Worm (Caenorhabditis elegans) whole organism, L1 larva: ENCODE measurements around the gene ric-7.
"Not testable (repeated sequence)": the region's sequence is repeated elsewhere in the genome, so short reads cannot be mapped to it uniquely, and the experiment has no call there.

Experiments
- C16A3.4 ChIP-seq: fragments of 150-350 bp; optimal IDR thresholded peaks from 2 replicates; lab custom pipeline; 2014; ENCODE audit warnings: missing biosample characterization, missing genetic modification characterization
- ceh-82 ChIP-seq, 3 experiments: fragments of 150-350 bp in 1 of 3; sonication (generic microtip) in 2 of 3; optimal IDR thresholded peaks; 2 replicates each; lab custom pipeline; 2014 to 2017; ENCODE audit warnings: missing biosample characterization in 3 of 3, missing genetic modification characterization in 3 of 3
- ceh-88 ChIP-seq: fragments of 200-800 bp; sonication (Bioruptor generic); IDR thresholded peaks from 2 replicates; pipeline ENCODE4 v1.3.6; 2022; ENCODE audit warnings: missing genetic modification characterization, missing compliant biosample characterization
- dpl-1 ChIP-seq, 3 experiments: fragments of 150-350 bp in 2 of 3; sonication (generic microtip) in 1 of 3; optimal IDR thresholded peaks; 2 replicates each; lab custom pipeline; 2014 to 2017; ENCODE audit warnings: missing biosample characterization in 3 of 3, missing genetic modification characterization in 3 of 3, missing genetic modification reagents in 3 of 3
- dsc-1 ChIP-seq: sonication (generic microtip); optimal IDR thresholded peaks from 2 replicates; lab custom pipeline; 2016; ENCODE audit warnings: mild to moderate bottlenecking, missing genetic modification characterization, missing compliant biosample characterization
- efl-1 ChIP-seq, 4 experiments: fragments of 150-350 bp; optimal IDR thresholded peaks in 3 of 4; peaks in 1 of 4; 1 replicate in 1 of 4; 2 replicates in 3 of 4; lab custom pipeline; 2014; ENCODE audit warnings: missing biosample characterization in 2 of 4, missing genetic modification characterization in 2 of 4, missing genetic modification reagents in 2 of 4
- egl-13 ChIP-seq: sonication (generic microtip); optimal IDR thresholded peaks from 2 replicates; lab custom pipeline; 2016; ENCODE audit warnings: missing genotype, missing genetic modification reagents, missing genetic modification characterization, missing compliant biosample characterization
- egl-27 ChIP-seq, 2 experiments: fragments of 150-350 bp in 1 of 2; sonication (generic microtip); optimal IDR thresholded peaks; 3 replicates each; lab custom pipeline; 2017 to 2018; ENCODE audit warnings: missing biosample characterization in 2 of 2, missing genetic modification characterization in 2 of 2, missing genetic modification reagents in 2 of 2
- elt-2 ChIP-seq: sonication (generic microtip); optimal IDR thresholded peaks from 2 replicates; lab custom pipeline; 2016; ENCODE audit warnings: missing genetic modification characterization, mild to moderate bottlenecking, inconsistent platforms, missing compliant biosample characterization, missing genetic modification reagents
- elt-3 ChIP-seq, 6 experiments: fragments of 150-350 bp in 1 of 6; sonication (generic microtip); optimal IDR thresholded peaks; 2 replicates each; lab custom pipeline; 2017 to 2018; ENCODE audit warnings: missing biosample characterization in 6 of 6, missing genetic modification characterization in 6 of 6, inconsistent platforms in 1 of 6
- fkh-8 ChIP-seq: sonication (generic microtip); optimal IDR thresholded peaks from 2 replicates; lab custom pipeline; 2016; ENCODE audit warnings: mild to moderate bottlenecking, missing genetic modification characterization, missing compliant biosample characterization
- grh-1 ChIP-seq: fragments of 200-800 bp; sonication (Bioruptor generic); IDR thresholded peaks from 2 replicates; pipeline ENCODE4 v1.3.6; 2022; ENCODE audit warnings: missing genetic modification reagents, missing genetic modification characterization, missing compliant biosample characterization
- hlh-17 ChIP-seq: fragments of 200-800 bp; sonication (Bioruptor generic); optimal IDR thresholded peaks from 2 replicates; lab custom pipeline; 2018; ENCODE audit warnings: missing genetic modification characterization, mild to moderate bottlenecking, missing compliant biosample characterization, moderate library complexity, borderline replicate concordance
- hlh-4 ChIP-seq: sonication (generic microtip); optimal IDR thresholded peaks from 2 replicates; lab custom pipeline; 2016; ENCODE audit warnings: mild to moderate bottlenecking, missing genetic modification characterization, missing compliant biosample characterization
- hpl-2 ChIP-seq: fragments of 150-350 bp; optimal IDR thresholded peaks from 2 replicates; lab custom pipeline; 2014; ENCODE audit warnings: missing biosample characterization, missing genetic modification reagents, missing genetic modification characterization
- isw-1 ChIP-seq: fragments of 200-800 bp; sonication (Bioruptor generic); IDR thresholded peaks from 2 replicates; pipeline ENCODE4 v1.3.6; 2022; ENCODE audit warnings: missing genetic modification characterization, missing compliant biosample characterization
- jun-1 ChIP-seq: fragments of 150-350 bp; optimal IDR thresholded peaks from 2 replicates; lab custom pipeline; 2014; ENCODE audit warnings: missing biosample characterization, missing genetic modification reagents, missing genetic modification characterization
- lin-14 ChIP-seq: fragments of 200-800 bp; sonication (Bioruptor generic); optimal IDR thresholded peaks from 2 replicates; lab custom pipeline; 2018; ENCODE audit warnings: mild to moderate bottlenecking, missing genetic modification characterization, moderate library complexity, missing compliant biosample characterization
- lin-35 ChIP-seq, 2 experiments: fragments of 150-350 bp; optimal IDR thresholded peaks; 2 replicates each; lab custom pipeline; 2014; ENCODE audit warnings: missing biosample characterization in 2 of 2, missing genetic modification characterization in 2 of 2, missing genetic modification reagents in 2 of 2
- lir-3 ChIP-seq: sonication (generic microtip); optimal IDR thresholded peaks from 2 replicates; lab custom pipeline; 2016; ENCODE audit warnings: mild to moderate bottlenecking, missing genetic modification characterization, moderate library complexity, missing compliant biosample characterization; ENCODE audit not compliant: poor library complexity
- mab-9 ChIP-seq: fragments of 200-800 bp; sonication (Bioruptor generic); IDR thresholded peaks from 2 replicates; pipeline ENCODE4 v1.3.6; 2022; ENCODE audit warnings: missing genetic modification reagents, missing genetic modification characterization, missing compliant biosample characterization
- mdl-1 ChIP-seq, 2 experiments: fragments of 150-350 bp; optimal IDR thresholded peaks; 2 replicates each; lab custom pipeline; 2014 to 2017; ENCODE audit warnings: missing biosample characterization in 2 of 2, missing genetic modification characterization in 2 of 2, inconsistent platforms in 1 of 2
- mep-1 ChIP-seq: fragments of 150-350 bp; optimal IDR thresholded peaks from 2 replicates; lab custom pipeline; 2014; ENCODE audit warnings: missing biosample characterization, missing genetic modification characterization
- nhr-19 ChIP-seq: fragments of 200-800 bp; sonication (Bioruptor generic); conservative IDR thresholded peaks from 2 replicates; pipeline ENCODE4 v1.3.6; 2022; ENCODE audit warnings: missing genetic modification characterization, missing compliant biosample characterization
- nhr-20 ChIP-seq: sonication (generic microtip); optimal IDR thresholded peaks from 2 replicates; lab custom pipeline; 2016; ENCODE audit warnings: mild to moderate bottlenecking, missing genetic modification characterization, missing compliant biosample characterization
- nhr-47 ChIP-seq: sonication (generic microtip); optimal IDR thresholded peaks from 2 replicates; lab custom pipeline; 2016; ENCODE audit warnings: mild to moderate bottlenecking, missing genetic modification characterization, moderate library complexity, missing compliant biosample characterization
- nhr-71 ChIP-seq: sonication (generic microtip); optimal IDR thresholded peaks from 2 replicates; lab custom pipeline; 2016; ENCODE audit warnings: mild to moderate bottlenecking, missing genetic modification characterization, moderate library complexity, missing compliant biosample characterization
- nhr-76 ChIP-seq: sonication (generic microtip); optimal IDR thresholded peaks from 2 replicates; lab custom pipeline; 2017; ENCODE audit warnings: missing biosample characterization, missing genetic modification characterization
- nhr-85 ChIP-seq: sonication (generic microtip); peaks from one replicate; lab custom pipeline; 2016; ENCODE audit warnings: missing genetic modification characterization, inconsistent platforms, missing compliant biosample characterization
- nhr-90 ChIP-seq: sonication (generic microtip); optimal IDR thresholded peaks from 2 replicates; lab custom pipeline; 2016; ENCODE audit warnings: mild to moderate bottlenecking, missing genetic modification characterization, missing compliant biosample characterization; ENCODE audit not compliant: poor library complexity
- pax-3 ChIP-seq: fragments of 200-800 bp; sonication (Bioruptor generic); optimal IDR thresholded peaks from 2 replicates; lab custom pipeline; 2018; ENCODE audit warnings: mild to moderate bottlenecking, missing genetic modification characterization, moderate library complexity, missing compliant biosample characterization
- rnt-1 ChIP-seq: sonication (generic microtip); optimal IDR thresholded peaks from 2 replicates; lab custom pipeline; 2016; ENCODE audit warnings: mild to moderate bottlenecking, missing genetic modification characterization, moderate library complexity, missing compliant biosample characterization
- snpc-4 ChIP-seq: fragments of 150-350 bp; optimal IDR thresholded peaks from 2 replicates; lab custom pipeline; 2014; ENCODE audit warnings: missing biosample characterization, missing genetic modification characterization
- snu-23 ChIP-seq: sonication (generic microtip); optimal IDR thresholded peaks from 2 replicates; lab custom pipeline; 2016; ENCODE audit warnings: missing genetic modification characterization, missing compliant biosample characterization
- sox-4 ChIP-seq: sonication (generic microtip); optimal IDR thresholded peaks from 2 replicates; lab custom pipeline; 2016; ENCODE audit warnings: missing genetic modification characterization, missing compliant biosample characterization
- sptf-1 ChIP-seq: fragments of 150-350 bp; optimal IDR thresholded peaks from 2 replicates; lab custom pipeline; 2014; ENCODE audit warnings: missing biosample characterization, missing genetic modification characterization
- sup-37 ChIP-seq: fragments of 200-800 bp; sonication (Bioruptor generic); optimal IDR thresholded peaks from 2 replicates; lab custom pipeline; 2018; ENCODE audit warnings: mild to moderate bottlenecking, missing genetic modification characterization, missing compliant biosample characterization
- swsn-7 ChIP-seq: sonication (generic microtip); optimal IDR thresholded peaks from 2 replicates; lab custom pipeline; 2016; ENCODE audit warnings: missing genetic modification characterization, missing compliant biosample characterization
- tbx-2 ChIP-seq: sonication (generic microtip); optimal IDR thresholded peaks from 2 replicates; lab custom pipeline; 2016; ENCODE audit warnings: missing genetic modification characterization, missing compliant biosample characterization
- unc-86 ChIP-seq: sonication (generic microtip); optimal IDR thresholded peaks from 2 replicates; lab custom pipeline; 2016; ENCODE audit warnings: missing genetic modification characterization, missing compliant biosample characterization
- unc-98 ChIP-seq: fragments of 200-800 bp; sonication (Bioruptor generic); IDR thresholded peaks from 2 replicates; pipeline ENCODE4 v1.3.6; 2022; ENCODE audit warnings: missing genetic modification characterization, missing compliant biosample characterization
- vab-15 ChIP-seq: sonication (generic microtip); optimal IDR thresholded peaks from 2 replicates; lab custom pipeline; 2017; ENCODE audit warnings: missing genotype, mild to moderate bottlenecking, missing genetic modification characterization, missing compliant biosample characterization
- xbp-1 ChIP-seq: sonication (generic microtip); optimal IDR thresholded peaks from 2 replicates; lab custom pipeline; 2016; ENCODE audit warnings: missing genetic modification characterization, missing compliant biosample characterization
- ztf-11 ChIP-seq, 2 experiments: sonication (generic microtip); optimal IDR thresholded peaks; 2 replicates each; lab custom pipeline; 2016 to 2017; ENCODE audit warnings: missing genetic modification characterization in 2 of 2, missing biosample characterization in 1 of 2, missing compliant biosample characterization in 1 of 2

ric-7 gene

ce11 chrV:14055097-14055496 lies 49.4 kb upstream of the ric-7 start (continued):
- TF ChIP-seq tbx-2 (tag; lab: Kevin White, UChicago) (peak; percentile 99), nhr-76 (tag; lab: Kevin White, UChicago) (peak; percentile 1), egl-27 (tag; optimal IDR thresholded peaks at IDR 0.05; lab: Kevin White, UChicago) (peak in 1 of 2 experiments; percentile 4), lin-14 (GFP tag; lab: Kevin White, UChicago) (peak; percentile 98), vab-15 (peak; percentile 88), nhr-90 (peak; percentile 100), unc-98 (peak; percentile 100), jun-1 (tag; lab: Kevin White, UChicago) (peak; percentile 87), C16A3.4 (peak; percentile 82), swsn-7 (peak; percentile 98), nhr-19 (GFP tag; lab: Robert Waterston, UW) (peak; percentile 100), hpl-2 (GFP tag; lab: Kevin White, UChicago) (peak; percentile 53), isw-1 (GFP tag; lab: Robert Waterston, UW) (peak; percentile 99), ceh-82 (tag; optimal IDR thresholded peaks at IDR 0.05; lab: Kevin White, UChicago) (peak; percentile 90 to 92 (median 91)), egl-13 (tag; lab: Kevin White, UChicago) (peak; percentile 98), grh-1 (GFP tag; lab: Robert Waterston, UW) (peak; percentile 99), snpc-4 (tag; lab: Kevin White, UChicago) (peak; percentile 85), lin-35 (GFP tag; optimal IDR thresholded peaks at IDR 0.05; lab: Kevin White, UChicago) (peak; percentile 83 to 89), mep-1 (peak; percentile 83), mdl-1 (tag; optimal IDR thresholded peaks at IDR 0.05; lab: Kevin White, UChicago) (peak in 1 of 2 experiments; percentile 90), pax-3 (tag; lab: Kevin White, UChicago) (peak; percentile 100), rnt-1 (tag; lab: Kevin White, UChicago) (peak; percentile 100), hlh-4 (tag; lab: Kevin White, UChicago) (peak; percentile 95), elt-2 (tag; lab: Kevin White, UChicago) (peak; percentile 96), sox-4 (tag; lab: Kevin White, UChicago) (peak; percentile 98), elt-3 (tag; optimal IDR thresholded peaks at IDR 0.05; lab: Kevin White, UChicago) (peak in 4 of 6 experiments; percentile 18 to 85 (median 64)), sup-37 (GFP tag; lab: Kevin White, UChicago) (peak; percentile 94)

ce11 chrV:14049274-14049673 lies 43.6 kb upstream of the ric-7 start, which contains the start of gene F58D12.1:
Gene F58D12.1, plus strand, starts transcription at chrV:14049574.
- TF ChIP-seq sptf-1 (tag; lab: Kevin White, UChicago); hlh-17 (GFP tag; lab: Kevin White, UChicago); mab-9: not testable (repeated sequence)

ce11 chrV:14038328-14039084 lies 32.8 kb upstream of the ric-7 start, which contains the start of gene vps-39:
Gene vps-39, minus strand, starts transcription at chrV:14038378.
- TF ChIP-seq ceh-88 (peak; percentile 95), dsc-1 (tag; lab: Kevin White, UChicago) (peak; percentile 31), xbp-1 (peak; percentile 31), nhr-71 (peak; percentile 72), swsn-7 (peak; percentile 44), efl-1 (optimal IDR thresholded peaks at IDR 0.05; lab: Kevin White, UChicago) (peak; percentile 31 to 62), efl-1 (GFP tag; optimal IDR thresholded peaks at IDR 0.05 in 1 of 2; lab: Kevin White, UChicago) (peak; percentile 58 to 96), isw-1 (GFP tag; lab: Robert Waterston, UW) (peak; percentile 96), mab-9 (peak; percentile 91), nhr-85 (tag; lab: Kevin White, UChicago) (peak; percentile 79), nhr-20 (tag; lab: Kevin White, UChicago) (peak; percentile 37), lin-14 (GFP tag; lab: Kevin White, UChicago) (peak; percentile 67), nhr-90 (peak; percentile 29), grh-1 (GFP tag; lab: Robert Waterston, UW) (peak; percentile 96), unc-86 (tag; lab: Kevin White, UChicago) (peak; percentile 15), fkh-8 (tag; lab: Kevin White, UChicago) (peak; percentile 16), lin-35 (GFP tag; optimal IDR thresholded peaks at IDR 0.05; lab: Kevin White, UChicago) (peak in 1 of 2 experiments; percentile 48), ztf-11 (tag; optimal IDR thresholded peaks at IDR 0.05; lab: Kevin White, UChicago) (peak in 1 of 2 experiments; percentile 3), nhr-47 (tag; lab: Kevin White, UChicago) (peak; percentile 71), dpl-1 (GFP tag; optimal IDR thresholded peaks at IDR 0.05; lab: Kevin White, UChicago) (peak; percentile 38 to 58 (median 39)), nhr-19 (GFP tag; lab: Robert Waterston, UW) (peak; percentile 97), snu-23 (peak; percentile 31), tbx-2 (tag; lab: Kevin White, UChicago) (peak; percentile 35), pax-3 (tag; lab: Kevin White, UChicago) (peak; percentile 65), lir-3 (tag; lab: Kevin White, UChicago) (peak; percentile 39)
